Fruit fly (Drosophila melanogaster) whole organism, embryonic: ENCODE data around the gene CG4658.

ENCODE experiments used
- Ada2b ChIP-seq: fragments of 200-800 bp; sonication (Bioruptor generic); IDR thresholded peaks from 2 replicates; pipeline ENCODE4 v1.3.6; 2022; ENCODE audit warnings: missing biosample characterization, missing genetic modification characterization
- Bdp1 ChIP-seq: fragments of 200-800 bp; sonication (Bioruptor generic); optimal IDR thresholded peaks from 3 replicates; lab custom pipeline; 2016; ENCODE audit warnings: missing biosample characterization, missing genetic modification characterization
- CG10543 ChIP-seq: fragments of 200-800 bp; sonication (Bioruptor generic); optimal IDR thresholded peaks from 3 replicates; lab custom pipeline; 2017; ENCODE audit warnings: missing biosample characterization, mild to moderate bottlenecking, missing genetic modification characterization, moderate library complexity
- CG12391 ChIP-seq: fragments of 200-800 bp; sonication (Bioruptor generic); optimal IDR thresholded peaks from 3 replicates; lab custom pipeline; 2018; ENCODE audit warnings: missing biosample characterization, mild to moderate bottlenecking, missing genetic modification characterization, moderate library complexity
- CG14710 ChIP-seq: fragments of 200-800 bp; sonication (Bioruptor generic); optimal IDR thresholded peaks from 3 replicates; lab custom pipeline; 2019; ENCODE audit warnings: missing biosample characterization, mild to moderate bottlenecking, missing genetic modification characterization, moderate library complexity
- CG16815 ChIP-seq: fragments of 200-800 bp; sonication (Bioruptor generic); optimal IDR thresholded peaks from 3 replicates; lab custom pipeline; 2017; ENCODE audit warnings: missing biosample characterization, mild to moderate bottlenecking, missing genetic modification characterization
- CG17385 ChIP-seq: fragments of 200-800 bp; sonication (Bioruptor generic); optimal IDR thresholded peaks from 3 replicates; lab custom pipeline; 2018; ENCODE audit warnings: missing biosample characterization, mild to moderate bottlenecking, missing genetic modification characterization
- CG2712 ChIP-seq: fragments of 200-800 bp; optimal IDR thresholded peaks from 3 replicates; lab custom pipeline; 2019; ENCODE audit warnings: missing biosample characterization, mild to moderate bottlenecking, missing genetic modification characterization, moderate library complexity
- CG42726 ChIP-seq: fragments of 200-800 bp; sonication (Bioruptor generic); IDR thresholded peaks from 2 replicates; pipeline ENCODE4 v1.3.6; 2022; ENCODE audit warnings: missing biosample characterization, missing genetic modification characterization; ENCODE audit not compliant: partially characterized antibody
- CG4360 ChIP-seq: fragments of 200-800 bp; sonication (Bioruptor generic); IDR thresholded peaks from 2 replicates; pipeline ENCODE4 v1.3.6; 2022; ENCODE audit warnings: missing biosample characterization, missing genetic modification characterization
- CG43689 ChIP-seq: fragments of 200-800 bp; sonication (Bioruptor generic); IDR thresholded peaks from 2 replicates; pipeline ENCODE4 v1.3.6; 2022; ENCODE audit warnings: missing biosample characterization, missing genetic modification characterization
- CG6683 ChIP-seq: fragments of 200-800 bp; sonication (Bioruptor generic); optimal IDR thresholded peaks from 2 replicates; lab custom pipeline; 2017; ENCODE audit warnings: missing biosample characterization, mild to moderate bottlenecking, missing genetic modification characterization, missing genetic modification reagents
- CG7372 ChIP-seq: fragments of 200-800 bp; sonication (Bioruptor generic); IDR thresholded peaks from 2 replicates; pipeline ENCODE4 v1.3.6; 2022; ENCODE audit warnings: missing biosample characterization, missing genetic modification characterization
- CG7839 ChIP-seq: fragments of 200-800 bp; sonication (Bioruptor generic); optimal IDR thresholded peaks from 3 replicates; lab custom pipeline; 2018; ENCODE audit warnings: missing biosample characterization, mild to moderate bottlenecking, missing genetic modification characterization, moderate library complexity
- CG8290 ChIP-seq, 3 experiments: fragments of 200-800 bp; sonication (Bioruptor generic); optimal IDR thresholded peaks; 2 replicates each; lab custom pipeline; 2016 to 2019; ENCODE audit warnings: missing biosample characterization in 3 of 3, missing genetic modification characterization in 3 of 3, mild to moderate bottlenecking in 2 of 3, moderate library complexity in 1 of 3
- CG8944 ChIP-seq: fragments of 200-800 bp; sonication (Bioruptor generic); optimal IDR thresholded peaks from 3 replicates; lab custom pipeline; 2016; ENCODE audit warnings: missing biosample characterization, missing genetic modification characterization
- CG9932 ChIP-seq: fragments of 200-800 bp; sonication (Bioruptor generic); IDR thresholded peaks from 2 replicates; pipeline ENCODE4 v1.3.6; 2022; ENCODE audit warnings: missing biosample characterization, missing genetic modification characterization
- D ChIP-seq, 2 experiments: fragments of 200-800 bp in 1 of 2; fragments of >200 bp in 1 of 2; sonication (Bioruptor generic) in 1 of 2; optimal IDR thresholded peaks; 2 replicates in 1 of 2; 3 replicates in 1 of 2; lab custom pipeline; 2017; ENCODE audit warnings: mild to moderate bottlenecking in 1 of 2, missing biosample characterization in 1 of 2, missing genetic modification characterization in 1 of 2, missing genetic modification reagents in 1 of 2
- D19B ChIP-seq: fragments of 200-800 bp; sonication (Bioruptor generic); optimal IDR thresholded peaks from 2 replicates; lab custom pipeline; 2017; ENCODE audit warnings: missing biosample characterization, mild to moderate bottlenecking, missing genetic modification characterization
- Deaf1 ChIP-seq: fragments of 200-800 bp; optimal IDR thresholded peaks from 3 replicates; lab custom pipeline; 2019; ENCODE audit warnings: missing biosample characterization, mild to moderate bottlenecking, missing genetic modification characterization, moderate library complexity
- Hmr ChIP-seq: fragments of 200-800 bp; sonication (Bioruptor generic); optimal IDR thresholded peaks from 3 replicates; lab custom pipeline; 2017; ENCODE audit warnings: mild to moderate bottlenecking, missing biosample characterization, missing genetic modification reagents, missing genetic modification characterization
- Hr3 ChIP-seq: fragments of 200-800 bp; sonication (Bioruptor generic); optimal IDR thresholded peaks from 3 replicates; lab custom pipeline; 2016; ENCODE audit warnings: missing biosample characterization, missing genetic modification characterization
- MBD-R2 ChIP-seq: fragments of 200-800 bp; sonication (Bioruptor generic); IDR thresholded peaks from 2 replicates; pipeline ENCODE4 v1.3.6; 2022; ENCODE audit warnings: missing biosample characterization, missing genetic modification characterization
- Max ChIP-seq: fragments of 200-800 bp; sonication (Bioruptor generic); optimal IDR thresholded peaks from 2 replicates; lab custom pipeline; 2016; ENCODE audit warnings: missing biosample characterization, mild to moderate bottlenecking, missing genetic modification characterization
- ac ChIP-seq: fragments of 200-800 bp; sonication (Bioruptor generic); optimal IDR thresholded peaks from 3 replicates; lab custom pipeline; 2017; ENCODE audit warnings: missing biosample characterization, mild to moderate bottlenecking, missing genetic modification characterization
- bigmax ChIP-seq: fragments of 200-800 bp; sonication (Bioruptor generic); optimal IDR thresholded peaks from 2 replicates; lab custom pipeline; 2018; ENCODE audit warnings: missing biosample characterization, mild to moderate bottlenecking, missing genetic modification characterization
- caup ChIP-seq: fragments of 200-800 bp; sonication (Bioruptor generic); optimal IDR thresholded peaks from 3 replicates; lab custom pipeline; 2017; ENCODE audit warnings: missing biosample characterization, mild to moderate bottlenecking, missing genetic modification characterization, moderate library complexity; ENCODE audit not compliant: severe bottlenecking
- ci ChIP-seq: fragments of 200-800 bp; sonication (Bioruptor generic); IDR thresholded peaks from 3 replicates; pipeline ENCODE4 v1.3.6; 2022; ENCODE audit warnings: missing biosample characterization, missing genetic modification characterization
- dmrt99B ChIP-seq: fragments of 200-800 bp; sonication (Bioruptor generic); optimal IDR thresholded peaks from 2 replicates; lab custom pipeline; 2018; ENCODE audit warnings: missing biosample characterization, mild to moderate bottlenecking, missing genetic modification characterization, moderate library complexity
- ftz-f1 ChIP-seq: fragments of 200-800 bp; sonication (Bioruptor generic); optimal IDR thresholded peaks from 2 replicates; lab custom pipeline; 2016; ENCODE audit warnings: missing biosample characterization, missing genetic modification characterization
- gcm ChIP-seq: fragments of 200-800 bp; sonication (Bioruptor generic); optimal IDR thresholded peaks from 2 replicates; lab custom pipeline; 2019; ENCODE audit warnings: missing biosample characterization, mild to moderate bottlenecking, missing genetic modification characterization, moderate library complexity
- gem ChIP-seq: fragments of 200-800 bp; sonication (Bioruptor generic); optimal IDR thresholded peaks from 2 replicates; lab custom pipeline; 2019; ENCODE audit warnings: missing biosample characterization, mild to moderate bottlenecking, missing genetic modification characterization, moderate library complexity
- ind ChIP-seq: fragments of 200-800 bp; sonication (Bioruptor generic); optimal IDR thresholded peaks from 3 replicates; lab custom pipeline; 2016; ENCODE audit warnings: missing biosample characterization, missing genetic modification characterization
- kay ChIP-seq: fragments of 200-800 bp; sonication (Bioruptor generic); optimal IDR thresholded peaks from 2 replicates; lab custom pipeline; 2016; ENCODE audit warnings: missing biosample characterization, missing genetic modification characterization
- kni ChIP-seq: fragments of 200-800 bp; sonication (Bioruptor generic); optimal IDR thresholded peaks from 3 replicates; lab custom pipeline; 2017; ENCODE audit warnings: mild to moderate bottlenecking, missing biosample characterization, missing genetic modification reagents, missing genetic modification characterization
- nau ChIP-seq: fragments of 200-800 bp; sonication (Bioruptor generic); optimal IDR thresholded peaks from 3 replicates; lab custom pipeline; 2017; ENCODE audit warnings: missing biosample characterization, mild to moderate bottlenecking, missing genetic modification characterization, missing genetic modification reagents
- nom ChIP-seq: fragments of 200-800 bp; sonication (Bioruptor generic); optimal IDR thresholded peaks from 2 replicates; lab custom pipeline; 2017; ENCODE audit warnings: missing biosample characterization, missing genetic modification characterization, mild to moderate bottlenecking, moderate library complexity, missing genetic modification reagents
- run ChIP-seq: fragments of 200-800 bp; sonication (Bioruptor generic); optimal IDR thresholded peaks from 3 replicates; lab custom pipeline; 2018; ENCODE audit warnings: missing biosample characterization, mild to moderate bottlenecking, missing genetic modification characterization
- salm ChIP-seq: fragments of 200-800 bp; sonication (Bioruptor generic); optimal IDR thresholded peaks from 2 replicates; lab custom pipeline; 2018; ENCODE audit warnings: missing biosample characterization, mild to moderate bottlenecking, missing genetic modification characterization
- sens-2 ChIP-seq: fragments of 200-800 bp; sonication (Bioruptor generic); IDR thresholded peaks from 2 replicates; pipeline ENCODE4 v1.3.6; 2022; ENCODE audit warnings: missing biosample characterization, missing genetic modification characterization
- sna ChIP-seq: fragments of 200-800 bp; sonication (Bioruptor generic); IDR thresholded peaks from 2 replicates; pipeline ENCODE4 v1.3.6; 2022; ENCODE audit warnings: missing biosample characterization, missing genetic modification characterization; ENCODE audit not compliant: partially characterized antibody
- tup ChIP-seq: fragments of 200-800 bp; sonication (Bioruptor generic); optimal IDR thresholded peaks from 2 replicates; lab custom pipeline; 2016; ENCODE audit warnings: missing biosample characterization, mild to moderate bottlenecking, missing genetic modification characterization, moderate library complexity
- usp ChIP-seq: fragments of >200 bp; optimal IDR thresholded peaks from 2 replicates; lab custom pipeline; 2017; ENCODE audit warnings: missing biosample characterization, missing genetic modification characterization
- z ChIP-seq: fragments of 200-800 bp; sonication (Bioruptor generic); IDR thresholded peaks from 3 replicates; pipeline ENCODE4 v1.3.6; 2022; ENCODE audit warnings: missing biosample characterization, missing genetic modification characterization
- zen2 ChIP-seq: fragments of 200-800 bp; sonication (Bioruptor generic); IDR thresholded peaks from 3 replicates; pipeline ENCODE4 v1.3.6; 2022; ENCODE audit warnings: missing biosample characterization, missing genetic modification characterization; ENCODE audit not compliant: partially characterized antibody
- zfh2 ChIP-seq: fragments of 200-800 bp; sonication (Bioruptor generic); optimal IDR thresholded peaks from 2 replicates; lab custom pipeline; 2016; ENCODE audit warnings: missing biosample characterization, missing genetic modification characterization

The CG4658 gene

DNA sequence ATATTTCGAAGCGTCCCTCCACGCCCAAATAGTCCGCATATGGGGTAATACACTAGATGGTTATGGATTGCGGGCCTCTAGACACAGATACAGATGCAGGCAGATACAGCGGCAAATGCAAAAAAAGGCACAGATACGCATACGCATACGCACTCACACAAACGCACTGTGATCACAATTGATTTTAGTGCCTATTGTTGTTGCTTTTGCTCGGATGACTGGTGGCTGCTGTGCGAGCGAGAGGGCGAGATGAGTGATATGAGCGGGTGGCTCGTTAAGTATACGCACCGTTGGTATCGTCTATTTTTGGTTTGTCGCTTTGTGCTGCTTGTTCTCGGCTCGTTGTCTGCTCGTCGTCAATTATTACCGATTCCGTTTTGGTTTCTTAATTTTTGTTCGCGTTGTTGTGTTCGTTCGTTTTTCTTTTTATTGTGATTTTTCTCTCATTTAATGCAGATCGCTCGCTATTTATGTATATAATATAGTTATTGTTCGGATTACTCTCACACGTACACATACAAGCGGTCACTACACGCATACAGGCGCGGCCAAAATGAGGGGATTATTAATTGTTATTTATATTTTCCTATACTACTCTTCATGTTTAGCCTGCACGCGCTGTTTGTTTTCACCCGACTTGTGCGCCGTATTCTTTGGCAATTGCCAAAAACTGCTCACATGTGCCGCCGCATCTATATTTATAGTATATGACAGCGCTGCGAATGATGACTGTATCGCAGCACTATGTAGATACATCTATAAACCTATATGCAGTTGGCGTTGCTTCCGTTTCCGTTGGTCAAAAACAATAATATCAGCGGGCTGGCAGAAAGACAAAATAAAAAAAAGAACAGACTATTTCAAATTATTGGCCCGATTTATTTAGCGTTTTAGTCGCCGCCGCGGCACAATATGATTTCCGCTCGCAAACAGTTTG is 49.3 kb upstream of the CG4658 start (continued):
- TF ChIP-seq z (GFP tag; lab: Robert Waterston, UW) (peak; percentile 54; the same call in 1 of the 3 replicates), Hmr (GFP tag; lab: Kevin White, UChicago) (peak; percentile 1), CG14710 (tag; lab: Kevin White, UChicago) (no peak), zfh2 (no peak), ftz-f1 (GFP tag; lab: Kevin White, UChicago) (no peak), Bdp1 (no peak), CG2712 (peak; percentile 18), CG42726 (GFP tag; lab: Robert Waterston, UW) (no peak), CG4360 (GFP tag; lab: Robert Waterston, UW) (peak; percentile 92), sens-2 (GFP tag; lab: Robert Waterston, UW) (no peak), bigmax (GFP tag; lab: Kevin White, UChicago) (no peak), Deaf1 (tag; lab: Kevin White, UChicago) (peak; percentile 52), tup (GFP tag; lab: Kevin White, UChicago) (no peak), CG16815 (GFP tag; lab: Kevin White, UChicago) (no peak), zen2 (0 out of 3 replicates have a peak, but pooled peaks have one; percentile 32), D19B (GFP tag; lab: Kevin White, UChicago) (peak; percentile 73), Ada2b (GFP tag; lab: Robert Waterston, UW) (0 out of 2 replicates have a peak, but pooled peaks have one; percentile 4), gcm (peak; percentile 9), ci (GFP tag; lab: Robert Waterston, UW) (peak; percentile 37; the same call in 2 of the 3 replicates), CG6683 (no peak), kni (peak; percentile 27), nom (GFP tag; lab: Kevin White, UChicago) (peak; percentile 56), CG8290 (GFP tag; optimal IDR thresholded peaks at IDR 0.05; lab: Kevin White, UChicago) (no peak), CG8290 (tag; optimal IDR thresholded peaks at IDR 0.05; lab: Kevin White, UChicago) (peak in 1 of 2 experiments; percentile 56), kay (GFP tag; lab: Kevin White, UChicago) (peak; percentile 8), ac (GFP tag; lab: Kevin White, UChicago) (no peak), sna (GFP tag; lab: Robert Waterston, UW) (no peak), CG43689 (GFP tag; lab: Robert Waterston, UW) (no peak), nau (GFP tag; lab: Kevin White, UChicago) (peak; percentile 30), CG7372 (GFP tag; lab: Robert Waterston, UW) (peak; percentile 96), caup (GFP tag; lab: Kevin White, UChicago) (peak; percentile 11), Hr3 (GFP tag; lab: Kevin White, UChicago) (no peak)

DNA sequence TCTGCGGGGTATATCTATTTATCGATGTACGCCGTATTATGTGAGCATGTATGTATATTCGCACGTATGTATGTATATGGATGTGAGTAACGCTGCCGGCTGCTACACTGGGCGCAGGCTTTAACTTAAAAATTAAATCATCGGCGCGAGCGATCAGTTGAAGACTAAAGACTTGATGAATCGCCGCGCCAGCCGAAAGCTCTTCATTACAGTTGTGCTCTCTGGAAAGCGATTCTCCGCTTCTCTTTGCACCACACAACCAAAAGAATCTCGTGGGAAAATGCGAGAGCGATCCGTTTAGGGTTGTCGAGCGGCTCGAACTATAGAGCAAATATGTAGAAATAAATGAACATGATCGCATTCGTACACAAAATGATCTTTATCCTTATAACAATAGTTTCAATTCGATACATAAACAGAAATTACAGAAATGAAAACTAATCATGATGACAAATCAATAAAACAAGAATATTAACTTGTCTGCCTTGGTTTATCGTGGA is 48.4 kb upstream of the CG4658 start, which contains the start of gene CG13124:
TSS of gene CG13124 (minus strand) at position 166 of the 500 bp plus-strand sequence.
- TF ChIP-seq salm (tag; lab: Kevin White, UChicago) (peak; percentile 16), ind (GFP tag; lab: Kevin White, UChicago) (peak; percentile 0), gem (tag; lab: Kevin White, UChicago) (peak; percentile 37), CG8944 (GFP tag; lab: Kevin White, UChicago) (no peak), Max (GFP tag; lab: Kevin White, UChicago) (no peak), MBD-R2 (GFP tag; lab: Robert Waterston, UW) (no peak), CG17385 (peak; percentile 58), CG12391 (tag; lab: Kevin White, UChicago) (peak; percentile 5), D (optimal IDR thresholded peaks at IDR 0.05; lab: Kevin White, UChicago) (no peak), D (GFP tag; optimal IDR thresholded peaks at IDR 0.05; lab: Kevin White, UChicago) (no peak), CG9932 (GFP tag; lab: Robert Waterston, UW) (peak; percentile 53), usp (GFP tag; lab: Kevin White, UChicago) (no peak), CG10543 (GFP tag; lab: Kevin White, UChicago) (peak; percentile 61), run (no peak), CG7839 (tag; lab: Kevin White, UChicago) (peak; percentile 24), dmrt99B (tag; lab: Kevin White, UChicago) (peak; percentile 11)
